Fruit fly (Drosophila melanogaster) whole organism, embryonic: ENCODE data around the gene CG14439.

Experiments
- ATbp ChIP-seq: fragments of 200-800 bp; sonication (Bioruptor generic); optimal IDR thresholded peaks from 2 replicates; lab custom pipeline; 2017; ENCODE audit warnings: missing biosample characterization, mild to moderate bottlenecking, missing genetic modification characterization, missing genetic modification reagents
- Atf3 ChIP-seq: fragments of 200-800 bp; sonication (Bioruptor generic); optimal IDR thresholded peaks from 3 replicates; lab custom pipeline; 2016; ENCODE audit warnings: missing biosample characterization, missing genetic modification characterization
- BEAF-32 ChIP-seq: fragments of 200-800 bp; sonication (Bioruptor generic); optimal IDR thresholded peaks from 3 replicates; lab custom pipeline; 2017; ENCODE audit warnings: missing biosample characterization, missing genetic modification characterization, mild to moderate bottlenecking, moderate library complexity, missing genetic modification reagents
- CG1024 ChIP-seq: fragments of 200-800 bp; sonication (Bioruptor generic); IDR thresholded peaks from 2 replicates; pipeline ENCODE4 v1.3.6; 2022; ENCODE audit warnings: missing biosample characterization, missing genetic modification characterization
- CG10959 ChIP-seq: fragments of 200-800 bp; sonication (Bioruptor generic); IDR thresholded peaks from 2 replicates; pipeline ENCODE4 v1.3.6; 2022; ENCODE audit warnings: missing biosample characterization, missing genetic modification characterization
- CG11504 ChIP-seq: fragments of 200-800 bp; sonication (Bioruptor generic); optimal IDR thresholded peaks from 3 replicates; lab custom pipeline; 2019; ENCODE audit warnings: missing biosample characterization, mild to moderate bottlenecking, missing genetic modification characterization, moderate library complexity
- CG12071 ChIP-seq: fragments of 200-800 bp; sonication (Bioruptor generic); optimal IDR thresholded peaks from 3 replicates; lab custom pipeline; 2018; ENCODE audit warnings: missing biosample characterization, mild to moderate bottlenecking, missing genetic modification characterization
- CG12391 ChIP-seq: fragments of 200-800 bp; sonication (Bioruptor generic); optimal IDR thresholded peaks from 3 replicates; lab custom pipeline; 2018; ENCODE audit warnings: missing biosample characterization, mild to moderate bottlenecking, missing genetic modification characterization, moderate library complexity
- CG13424 ChIP-seq: fragments of 200-800 bp; sonication (Bioruptor generic); optimal IDR thresholded peaks from 2 replicates; lab custom pipeline; 2019; ENCODE audit warnings: missing biosample characterization, mild to moderate bottlenecking, missing genetic modification characterization, moderate library complexity
- CG14710 ChIP-seq: fragments of 200-800 bp; sonication (Bioruptor generic); optimal IDR thresholded peaks from 3 replicates; lab custom pipeline; 2019; ENCODE audit warnings: missing biosample characterization, mild to moderate bottlenecking, missing genetic modification characterization, moderate library complexity
- CG17359 ChIP-seq: fragments of 200-800 bp; sonication (Bioruptor generic); optimal IDR thresholded peaks from 3 replicates; lab custom pipeline; 2018; ENCODE audit warnings: missing biosample characterization, mild to moderate bottlenecking, missing genetic modification characterization, moderate library complexity
- CG17612 ChIP-seq: fragments of 200-800 bp; sonication (Bioruptor generic); IDR thresholded peaks from 2 replicates; pipeline ENCODE4 v1.3.6; 2022; ENCODE audit warnings: missing biosample characterization, missing genetic modification characterization
- CG17802 ChIP-seq: fragments of 200-800 bp; sonication (Bioruptor generic); optimal IDR thresholded peaks from 2 replicates; lab custom pipeline; 2018; ENCODE audit warnings: missing biosample characterization, mild to moderate bottlenecking, missing genetic modification characterization, moderate library complexity
- CG30431 ChIP-seq: fragments of 200-800 bp; sonication (Bioruptor generic); optimal IDR thresholded peaks from 2 replicates; lab custom pipeline; 2017; ENCODE audit warnings: missing biosample characterization, missing genetic modification characterization
- CG31224 ChIP-seq: fragments of 200-800 bp; sonication (Bioruptor generic); IDR thresholded peaks from 2 replicates; pipeline ENCODE4 v1.3.6; 2022; ENCODE audit warnings: missing biosample characterization, missing genetic modification characterization
- CG3163 ChIP-seq: fragments of 200-800 bp; sonication (Bioruptor generic); optimal IDR thresholded peaks from 3 replicates; lab custom pipeline; 2016; ENCODE audit warnings: missing biosample characterization, missing genetic modification characterization
- CG43689 ChIP-seq: fragments of 200-800 bp; sonication (Bioruptor generic); IDR thresholded peaks from 2 replicates; pipeline ENCODE4 v1.3.6; 2022; ENCODE audit warnings: missing biosample characterization, missing genetic modification characterization
- CG4854 ChIP-seq: fragments of 200-800 bp; sonication (Bioruptor generic); optimal IDR thresholded peaks from 2 replicates; lab custom pipeline; 2016; ENCODE audit warnings: missing biosample characterization, missing genetic modification characterization, inconsistent platforms
- CG7745 ChIP-seq: fragments of 200-800 bp; sonication (Bioruptor generic); optimal IDR thresholded peaks from 2 replicates; lab custom pipeline; 2018; ENCODE audit warnings: missing biosample characterization, mild to moderate bottlenecking, missing genetic modification characterization, moderate library complexity
- CG7987 ChIP-seq: fragments of 200-800 bp; sonication (Bioruptor generic); optimal IDR thresholded peaks from 2 replicates; lab custom pipeline; 2018; ENCODE audit warnings: missing biosample characterization, mild to moderate bottlenecking, missing genetic modification characterization, moderate library complexity
- CG8924 ChIP-seq: fragments of 200-800 bp; optimal IDR thresholded peaks from 3 replicates; lab custom pipeline; 2019; ENCODE audit warnings: missing biosample characterization, mild to moderate bottlenecking, missing genetic modification characterization, moderate library complexity
- D ChIP-seq, 2 experiments: fragments of 200-800 bp in 1 of 2; fragments of >200 bp in 1 of 2; sonication (Bioruptor generic) in 1 of 2; optimal IDR thresholded peaks; 2 replicates in 1 of 2; 3 replicates in 1 of 2; lab custom pipeline; 2017; ENCODE audit warnings: mild to moderate bottlenecking in 1 of 2, missing biosample characterization in 1 of 2, missing genetic modification characterization in 1 of 2, missing genetic modification reagents in 1 of 2
- D19A ChIP-seq: fragments of 200-800 bp; optimal IDR thresholded peaks from 3 replicates; lab custom pipeline; 2019; ENCODE audit warnings: missing biosample characterization, mild to moderate bottlenecking, missing genetic modification characterization, moderate library complexity
- GATAe ChIP-seq: fragments of 200-800 bp; sonication (Bioruptor generic); conservative IDR thresholded peaks from 2 replicates; pipeline ENCODE4 v1.3.6; 2022; ENCODE audit warnings: missing biosample characterization, missing genetic modification characterization
- H2.0 ChIP-seq: fragments of 200-800 bp; sonication (Bioruptor generic); IDR thresholded peaks from 2 replicates; pipeline ENCODE4 v1.3.6; 2022; ENCODE audit warnings: missing biosample characterization, missing genetic modification characterization
- HLH3B ChIP-seq: fragments of 200-800 bp; sonication (Bioruptor generic); IDR thresholded peaks from 2 replicates; pipeline ENCODE4 v1.3.6; 2022; ENCODE audit warnings: missing biosample characterization, missing genetic modification characterization
- HLH4C ChIP-seq: fragments of 200-800 bp; sonication (Bioruptor generic); IDR thresholded peaks from 3 replicates; pipeline ENCODE4 v1.3.6; 2022; ENCODE audit warnings: missing biosample characterization, missing genetic modification characterization; ENCODE audit not compliant: partially characterized antibody
- HmgZ ChIP-seq: fragments of 200-800 bp; sonication (Bioruptor generic); optimal IDR thresholded peaks from 2 replicates; lab custom pipeline; 2018; ENCODE audit warnings: missing biosample characterization, mild to moderate bottlenecking, missing genetic modification characterization
- Kr ChIP-seq: fragments of 200-800 bp; sonication (Bioruptor generic); optimal IDR thresholded peaks from 2 replicates; lab custom pipeline; 2017; ENCODE audit warnings: missing biosample characterization, mild to moderate bottlenecking, missing genetic modification characterization
- PHDP ChIP-seq: fragments of 200-800 bp; sonication (Bioruptor generic); optimal IDR thresholded peaks from 3 replicates; lab custom pipeline; 2018; ENCODE audit warnings: missing biosample characterization, mild to moderate bottlenecking, missing genetic modification characterization, moderate library complexity
- Rx ChIP-seq: fragments of 200-800 bp; sonication (Bioruptor generic); IDR thresholded peaks from 2 replicates; pipeline ENCODE4 v1.3.6; 2022; ENCODE audit warnings: missing biosample characterization, missing genetic modification characterization
- Xrp1 ChIP-seq: fragments of 200-800 bp; sonication (Bioruptor generic); IDR thresholded peaks from 2 replicates; pipeline ENCODE4 v1.3.6; 2022; ENCODE audit warnings: missing biosample characterization, missing genetic modification characterization
- ara ChIP-seq: fragments of 200-800 bp; sonication (Bioruptor generic); IDR thresholded peaks from 2 replicates; pipeline ENCODE4 v1.3.6; 2022; ENCODE audit warnings: missing biosample characterization, missing genetic modification characterization
- ash1 ChIP-seq: fragments of 200-800 bp; sonication (Bioruptor generic); optimal IDR thresholded peaks from 2 replicates; lab custom pipeline; 2018; ENCODE audit warnings: missing biosample characterization, mild to moderate bottlenecking, missing genetic modification characterization
- bcd ChIP-seq: fragments of 200-800 bp; sonication (Bioruptor generic); optimal IDR thresholded peaks from 2 replicates; lab custom pipeline; 2017; ENCODE audit warnings: missing biosample characterization, mild to moderate bottlenecking, missing genetic modification characterization
- btn ChIP-seq: fragments of 200-800 bp; sonication (Bioruptor generic); optimal IDR thresholded peaks from 2 replicates; lab custom pipeline; 2016; ENCODE audit warnings: missing biosample characterization, missing genetic modification characterization
- chif ChIP-seq, 2 experiments: fragments of 200-800 bp; sonication (Bioruptor generic); optimal IDR thresholded peaks; 3 replicates each; lab custom pipeline; 2016; ENCODE audit warnings: missing biosample characterization in 2 of 2, missing genetic modification characterization in 2 of 2
- en ChIP-seq: fragments of 200-800 bp; sonication (Bioruptor generic); optimal IDR thresholded peaks from 2 replicates; lab custom pipeline; 2016; ENCODE audit warnings: missing biosample characterization, missing genetic modification characterization
- esg ChIP-seq: fragments of 200-800 bp; sonication (Bioruptor generic); conservative IDR thresholded peaks from 2 replicates; pipeline ENCODE4 v1.3.6; 2022; ENCODE audit warnings: missing biosample characterization, missing genetic modification characterization
- her ChIP-seq: fragments of 200-800 bp; sonication (Bioruptor generic); optimal IDR thresholded peaks from 2 replicates; lab custom pipeline; 2016; ENCODE audit warnings: missing biosample characterization, missing genetic modification characterization
- lola ChIP-seq, 3 experiments: fragments of >200 bp in 2 of 3; fragments of 200-800 bp in 1 of 3; sonication (Bioruptor generic) in 1 of 3; optimal IDR thresholded peaks; 2 replicates each; lab custom pipeline; 2017 to 2019; ENCODE audit warnings: missing biosample characterization in 3 of 3, missing genetic modification characterization in 3 of 3, mild to moderate bottlenecking in 1 of 3, moderate library complexity in 1 of 3
- nmo ChIP-seq: fragments of 200-800 bp; sonication (Bioruptor generic); optimal IDR thresholded peaks from 2 replicates; lab custom pipeline; 2018; ENCODE audit warnings: missing biosample characterization, mild to moderate bottlenecking, missing genetic modification characterization, moderate library complexity
- nom ChIP-seq: fragments of 200-800 bp; sonication (Bioruptor generic); optimal IDR thresholded peaks from 2 replicates; lab custom pipeline; 2017; ENCODE audit warnings: missing biosample characterization, missing genetic modification characterization, mild to moderate bottlenecking, moderate library complexity, missing genetic modification reagents
- onecut ChIP-seq: fragments of 200-800 bp; sonication (Bioruptor generic); IDR thresholded peaks from 2 replicates; pipeline ENCODE4 v1.3.6; 2022; ENCODE audit warnings: missing biosample characterization, missing genetic modification characterization
- otp ChIP-seq: fragments of 200-800 bp; sonication (Bioruptor generic); IDR thresholded peaks from 3 replicates; pipeline ENCODE4, ENCODE4 v1.3.6; 2022; ENCODE audit warnings: missing biosample characterization, missing genetic modification characterization
- pnt ChIP-seq: fragments of 200-800 bp; sonication (Bioruptor generic); optimal IDR thresholded peaks from 3 replicates; lab custom pipeline; 2016; ENCODE audit warnings: missing biosample characterization, missing genetic modification characterization
- repo ChIP-seq: fragments of 200-800 bp; sonication (Bioruptor generic); optimal IDR thresholded peaks from 2 replicates; lab custom pipeline; 2016; ENCODE audit warnings: missing biosample characterization, missing genetic modification characterization
- ro ChIP-seq: fragments of 200-800 bp; sonication (Bioruptor generic); IDR thresholded peaks from 2 replicates; pipeline ENCODE4 v1.3.6; 2022; ENCODE audit warnings: missing biosample characterization, missing genetic modification characterization
- sisA ChIP-seq: fragments of 200-800 bp; sonication (Bioruptor generic); IDR thresholded peaks from 2 replicates; pipeline ENCODE4 v1.3.6; 2022; ENCODE audit warnings: missing biosample characterization, missing genetic modification characterization
- wor ChIP-seq: fragments of 200-800 bp; sonication (Bioruptor generic); IDR thresholded peaks from 2 replicates; pipeline ENCODE4 v1.3.6; 2022; ENCODE audit warnings: missing biosample characterization, missing genetic modification characterization

Gene CG14439

DNA sequence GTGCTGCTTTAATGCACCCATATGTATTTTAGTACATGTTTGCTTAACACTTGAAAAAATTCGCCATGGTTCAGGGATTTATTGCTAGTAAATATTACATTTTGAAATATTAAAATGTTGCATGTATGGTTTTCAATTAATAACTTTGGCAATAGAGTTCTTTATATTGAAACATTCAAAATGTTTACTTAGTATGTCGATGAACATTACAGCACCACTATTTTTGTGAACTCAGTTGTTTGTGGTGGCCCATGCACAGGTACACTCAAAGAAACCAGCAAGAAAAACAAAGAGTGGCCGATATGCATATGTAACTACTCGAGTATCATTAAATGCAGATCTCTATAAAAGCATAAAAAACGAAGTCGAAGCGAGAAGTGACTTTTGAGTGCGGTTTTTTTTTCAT lies 45.3 kb upstream of the CG14439 start (continued):
- TF ChIP-seq PHDP (tag; lab: Kevin White, UChicago) (peak; percentile 64), D (optimal IDR thresholded peaks at IDR 0.05; lab: Kevin White, UChicago) (no peak), D (GFP tag; optimal IDR thresholded peaks at IDR 0.05; lab: Kevin White, UChicago) (peak; percentile 63), CG7745 (tag; lab: Kevin White, UChicago) (no peak), CG13424 (tag; lab: Kevin White, UChicago) (peak; percentile 73), HLH4C (no peak), CG3163 (no peak), CG14710 (tag; lab: Kevin White, UChicago) (peak; percentile 68), CG11504 (tag; lab: Kevin White, UChicago) (peak; percentile 86), lola (GFP tag; optimal IDR thresholded peaks at IDR 0.05; lab: Kevin White, UChicago) (peak in 1 of 3 experiments; percentile 71), CG17359 (tag; lab: Kevin White, UChicago) (peak; percentile 81), pnt (peak; percentile 23), btn (peak; percentile 22), Atf3 (no peak), nom (peak; percentile 41), ATbp (GFP tag; lab: Kevin White, UChicago) (peak; percentile 78), onecut (peak; percentile 44), H2.0 (GFP tag; lab: Robert Waterston, UW) (peak; percentile 41; the same call in 1 of the 2 replicates), CG4854 (peak; percentile 11), repo (GFP tag; lab: Kevin White, UChicago) (peak; percentile 33), CG31224 (no peak), Xrp1 (GFP tag; lab: Robert Waterston, UW) (peak; percentile 82), HLH3B (GFP tag; lab: Robert Waterston, UW) (peak; percentile 76), D19A (tag; lab: Kevin White, UChicago) (peak; percentile 65), BEAF-32 (no peak), HmgZ (tag; lab: Kevin White, UChicago) (no peak), Kr (GFP tag; lab: Kevin White, UChicago) (no peak), CG30431 (GFP tag; lab: Kevin White, UChicago) (peak; percentile 43), CG12391 (tag; lab: Kevin White, UChicago) (peak; percentile 72), her (GFP tag; lab: Kevin White, UChicago) (peak; percentile 23), CG17612 (no peak), bcd (GFP tag; lab: Kevin White, UChicago) (peak; percentile 43), ara (peak; percentile 56; the same call in 1 of the 2 replicates), GATAe (GFP tag; lab: Robert Waterston, UW) (no peak), sisA (GFP tag; lab: Robert Waterston, UW) (peak; percentile 77), CG17802 (tag; lab: Kevin White, UChicago) (peak; percentile 23), ash1 (GFP tag; lab: Kevin White, UChicago) (no peak), otp (GFP tag; lab: Robert Waterston, UW) (0 out of 3 replicates have a peak, but pooled peaks have one; percentile 51), CG12071 (GFP tag; lab: Kevin White, UChicago) (peak; percentile 52), CG1024 (GFP tag; lab: Robert Waterston, UW) (0 out of 2 replicates have a peak, but pooled peaks have one; percentile 19), esg (peak; percentile 73), chif (GFP tag; optimal IDR thresholded peaks at IDR 0.05; lab: Kevin White, UChicago) (peak; percentile 47 to 76), wor (GFP tag; lab: Robert Waterston, UW) (peak; percentile 59), CG10959 (peak; percentile 66), CG7987 (no peak), en (GFP tag; lab: Kevin White, UChicago) (peak; percentile 1), CG43689 (GFP tag; lab: Robert Waterston, UW) (0 out of 2 replicates have a peak, but pooled peaks have one; percentile 15), nmo (GFP tag; lab: Kevin White, UChicago) (peak; percentile 85), CG8924 (tag; lab: Kevin White, UChicago) (peak; percentile 59), Rx (GFP tag; lab: Robert Waterston, UW) (peak; percentile 58; the same call in 1 of the 2 replicates), ro (GFP tag; lab: Robert Waterston, UW) (0 out of 2 replicates have a peak, but pooled peaks have one; percentile 19)
